Worm (Caenorhabditis elegans): ENCODE data around the gene rpl-42.

DNA sequence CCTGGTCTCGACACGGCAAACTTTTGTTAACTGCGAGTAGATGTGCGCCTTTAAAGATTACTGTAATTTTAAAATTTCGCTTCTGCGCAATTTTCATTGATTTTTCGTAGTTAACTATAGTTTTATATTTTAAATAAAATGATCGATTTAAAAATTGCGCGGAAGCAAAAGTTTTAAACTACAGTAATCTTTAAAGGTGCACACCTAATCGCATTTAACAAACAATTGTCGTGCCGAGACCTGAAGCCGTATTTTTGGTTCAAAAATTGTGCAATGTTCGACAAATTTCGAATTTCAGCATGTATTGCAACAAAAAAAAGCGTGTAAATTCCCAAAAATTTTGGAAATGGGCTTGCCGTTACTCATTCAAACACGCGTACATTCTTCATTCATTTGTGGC, 1.9 kb downstream of the rpl-42 start:
- TF ChIP-seq ceh-58 (GFP tag; IDR thresholded peaks at IDR 0.05) (no peak), ztf-22 (GFP tag; optimal IDR thresholded peaks at IDR 0.05) (no peak), madf-10 (tag; optimal IDR thresholded peaks at IDR 0.05) (no peak), tbx-9 (tag; optimal IDR thresholded peaks at IDR 0.05; ENCODE audit: borderline replicate concordance) (no peak), sea-2 (GFP tag; IDR thresholded peaks at IDR 0.05) (no peak), unc-62 (GFP tag; optimal IDR thresholded peaks at IDR 0.05) (no peak), attf-6 (GFP tag; IDR thresholded peaks at IDR 0.05) (no peak), madf-3 (GFP tag; IDR thresholded peaks at IDR 0.05) (no peak), F49E8.2 (tag; optimal IDR thresholded peaks at IDR 0.05; ENCODE audit: insufficient read depth) (peak; percentile 45), bed-1 (GFP tag; IDR thresholded peaks at IDR 0.05) (no peak), F52B5.7 (tag; optimal IDR thresholded peaks at IDR 0.05) (no peak), ztf-18 (tag; optimal IDR thresholded peaks at IDR 0.05) (no peak), zim-3 (tag; optimal IDR thresholded peaks at IDR 0.05) (no peak), nfya-2 (GFP tag; IDR thresholded peaks at IDR 0.05) (no peak)

Measured in whole organism, young adult.